Worm (Caenorhabditis elegans) whole organism, L4/young adult: ENCODE measurements around the gene ltah-1.2.

Experiments
- W03F9.2 ChIP-seq: fragments of 150-350 bp; optimal IDR thresholded peaks from 2 replicates; lab custom pipeline; 2014; ENCODE audit warnings: missing biosample characterization, missing genetic modification characterization
- dao-5 ChIP-seq: sonication (generic microtip); optimal IDR thresholded peaks from 2 replicates; lab custom pipeline; 2016; ENCODE audit warnings: missing genotype, missing genetic modification characterization, moderate library complexity, missing compliant biosample characterization
- him-1 ChIP-seq: sonication (generic microtip); optimal IDR thresholded peaks from 2 replicates; lab custom pipeline; 2016; ENCODE audit warnings: missing genotype, missing genetic modification reagents, missing genetic modification characterization, missing compliant biosample characterization

DNA sequence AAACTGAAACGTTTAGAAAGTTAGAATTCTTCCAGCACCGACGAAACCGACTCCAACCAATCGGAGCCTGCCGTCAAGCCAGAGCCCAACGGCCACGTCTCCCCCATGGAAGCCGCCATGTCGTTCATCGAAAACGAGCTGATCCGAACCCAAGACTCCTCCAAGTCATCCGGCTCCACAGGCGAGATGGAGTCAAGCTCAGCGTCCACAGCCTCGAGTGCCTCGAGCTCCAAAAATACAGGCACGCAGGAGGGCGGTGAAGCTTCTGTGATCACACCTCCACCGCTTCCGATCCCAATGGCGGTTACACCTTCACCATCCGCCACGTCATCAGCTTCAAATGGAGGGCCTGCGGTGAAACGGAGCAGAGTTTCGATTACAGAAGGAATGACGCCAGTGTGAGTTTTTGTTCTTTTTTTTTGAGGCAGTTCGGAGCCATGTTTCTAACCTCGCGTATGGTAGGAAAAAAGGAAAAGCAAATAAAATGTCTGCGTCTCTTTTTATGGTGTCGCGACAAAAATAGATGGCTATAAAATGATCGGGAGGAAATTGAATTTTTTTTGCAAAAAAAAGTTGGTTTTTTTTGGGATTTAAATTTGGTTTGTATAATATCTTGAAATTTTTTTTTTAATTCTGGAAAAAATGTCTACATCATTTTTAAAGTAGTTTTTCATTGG, 25.5 kb upstream of the ltah-1.2 start:
- no peak for TF ChIP-seq W03F9.2 (tag; lab: Kevin White, UChicago)
- TF ChIP-seq him-1 (tag; lab: Kevin White, UChicago) = no peak
- no peak for TF ChIP-seq dao-5 (tag; lab: Kevin White, UChicago)
